Worm (Caenorhabditis elegans): Measurements from ENCODE around the gene hrg-3.

Gene hrg-3

DNA sequence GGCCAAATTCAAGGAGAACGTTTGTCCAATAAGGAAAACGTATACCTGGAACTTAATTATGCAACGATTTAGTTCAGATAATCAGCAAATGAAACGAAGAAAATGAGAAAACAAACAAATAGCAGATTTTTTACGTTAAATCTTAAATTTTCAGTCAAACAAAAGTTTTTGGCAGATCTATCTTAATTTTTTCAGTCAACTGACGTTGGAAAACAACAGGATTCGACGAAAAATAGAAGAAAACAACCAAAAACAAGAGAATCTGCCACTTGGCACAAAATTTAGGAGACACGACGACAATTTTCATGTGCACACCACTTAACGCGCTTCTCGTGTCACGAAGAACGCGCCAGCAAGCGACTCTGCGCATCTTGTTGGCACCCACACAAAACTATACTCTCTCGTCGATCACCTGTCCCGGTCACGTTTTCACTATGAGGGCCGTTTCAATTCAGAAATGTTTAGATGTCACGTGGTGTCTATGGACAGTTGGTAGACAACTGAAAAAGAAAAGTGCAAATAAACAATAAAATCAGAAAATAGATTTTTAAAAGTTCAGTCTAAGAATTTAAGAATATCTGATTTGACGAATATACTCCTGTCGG, 33.5 kb downstream of the hrg-3 start, which contains the start of gene ztf-7 (continued):
- peak; percentile 51 for TF ChIP-seq dmd-4 (tag; optimal IDR thresholded peaks at IDR 0.05)
- no peak for TF ChIP-seq nhr-12 (tag; optimal IDR thresholded peaks at IDR 0.05)

- TF ChIP-seq nhr-11 (tag; optimal IDR thresholded peaks at IDR 0.05) (no peak), nhr-77 (tag; optimal IDR thresholded peaks at IDR 0.05) (no peak), lin-13 (GFP tag; optimal IDR thresholded peaks at IDR 0.05) (no peak), lin-39 (tag; optimal IDR thresholded peaks at IDR 0.05) (no peak), snpc-4 (tag; optimal IDR thresholded peaks at IDR 0.05) (no peak), C34F6.9 (tag; optimal IDR thresholded peaks at IDR 0.05) (no peak), ceh-16 (tag; optimal IDR thresholded peaks at IDR 0.05) (no peak), nhr-25 (tag; optimal IDR thresholded peaks at IDR 0.05) (no peak), zag-1 (tag; optimal IDR thresholded peaks at IDR 0.05) (no peak), fos-1 (tag; optimal IDR thresholded peaks at IDR 0.05) (peak; percentile 26), sma-9 (GFP tag; optimal IDR thresholded peaks at IDR 0.05) (peak; percentile 31), sma-9 (tag; optimal IDR thresholded peaks at IDR 0.05) (no peak), blmp-1 (tag; optimal IDR thresholded peaks at IDR 0.05; ENCODE audit: insufficient read depth) (no peak), R02D3.7 (tag; optimal IDR thresholded peaks at IDR 0.05) (no peak), nhr-21 (tag; optimal IDR thresholded peaks at IDR 0.05) (no peak), nhr-237 (tag; optimal IDR thresholded peaks at IDR 0.05) (no peak), nhr-129 (tag; optimal IDR thresholded peaks at IDR 0.05) (no peak), aly-2 (tag; optimal IDR thresholded peaks at IDR 0.05) (no peak), Y55F3AM.14 (GFP tag; optimal IDR thresholded peaks at IDR 0.05) (no peak), skn-1 (tag; optimal IDR thresholded peaks at IDR 0.05) (no peak), crh-2 (tag; optimal IDR thresholded peaks at IDR 0.05) (peak; percentile 25)
Observed at ce11 chrV:9791332-9791731, 35.1 kb downstream of the hrg-3 start, which contains the start of gene lipl-2. TSS of gene lipl-2 (plus strand) at chrV:9791567.

- peak; percentile 9 for TF ChIP-seq sma-9 (GFP tag; optimal IDR thresholded peaks at IDR 0.05)
- TF ChIP-seq sma-9 (tag; optimal IDR thresholded peaks at IDR 0.05): no peak
- no peak for TF ChIP-seq lin-13 (GFP tag; optimal IDR thresholded peaks at IDR 0.05)
- TF ChIP-seq aly-2 (tag; optimal IDR thresholded peaks at IDR 0.05): no peak
- no peak for TF ChIP-seq nhr-6 (tag; optimal IDR thresholded peaks at IDR 0.05)
- TF ChIP-seq Y55F3AM.14 (GFP tag; optimal IDR thresholded peaks at IDR 0.05): no peak
- no peak for TF ChIP-seq snpc-4 (tag; optimal IDR thresholded peaks at IDR 0.05)
- TF ChIP-seq ztf-4 (tag; optimal IDR thresholded peaks at IDR 0.05): no peak
- TF ChIP-seq blmp-1 (tag; optimal IDR thresholded peaks at IDR 0.05; ENCODE audit: insufficient read depth): no peak
- no peak for TF ChIP-seq nhr-23 (tag; optimal IDR thresholded peaks at IDR 0.05)
Observed at ce11 chrV:9794997-9795396, 38.7 kb downstream of the hrg-3 start.

- TF ChIP-seq skn-1 (tag; optimal IDR thresholded peaks at IDR 0.05): no peak
- TF ChIP-seq lin-11 (tag; optimal IDR thresholded peaks at IDR 0.05): peak; percentile 20
Observed at ce11 chrV:9796002-9796401, 39.7 kb downstream of the hrg-3 start.

- no peak for TF ChIP-seq ceh-16 (tag; optimal IDR thresholded peaks at IDR 0.05)
- TF ChIP-seq R02D3.7 (tag; optimal IDR thresholded peaks at IDR 0.05): no peak
- no peak for TF ChIP-seq nhr-6 (tag; optimal IDR thresholded peaks at IDR 0.05)
- TF ChIP-seq ceh-82 (tag; optimal IDR thresholded peaks at IDR 0.05): no peak
- TF ChIP-seq nhr-237 (tag; optimal IDR thresholded peaks at IDR 0.05): no peak
- no peak for TF ChIP-seq ZK546.5 (tag; optimal IDR thresholded peaks at IDR 0.05)
- TF ChIP-seq unc-55 (GFP tag; optimal IDR thresholded peaks at IDR 0.05): no peak
- TF ChIP-seq alr-1 (tag; optimal IDR thresholded peaks at IDR 0.05): no peak
Observed at ce11 chrV:9796562-9796961, 40.3 kb downstream of the hrg-3 start, which contains the start of gene F46B6.9. TSS of gene F46B6.9 (plus strand) at chrV:9796862.

- TF ChIP-seq nhr-11 (tag; optimal IDR thresholded peaks at IDR 0.05): no peak
- no peak for TF ChIP-seq gmeb-1 (tag; optimal IDR thresholded peaks at IDR 0.05)
- TF ChIP-seq mbf-1 (tag; optimal IDR thresholded peaks at IDR 0.05): no peak
- no peak for TF ChIP-seq aly-2 (tag; optimal IDR thresholded peaks at IDR 0.05)
- TF ChIP-seq blmp-1 (tag; optimal IDR thresholded peaks at IDR 0.05; ENCODE audit: insufficient read depth): no peak
- TF ChIP-seq nhr-6 (tag; optimal IDR thresholded peaks at IDR 0.05): no peak
- no peak for TF ChIP-seq lsy-2 (tag; optimal IDR thresholded peaks at IDR 0.05)
- TF ChIP-seq zag-1 (tag; optimal IDR thresholded peaks at IDR 0.05): no peak
- TF ChIP-seq nhr-21 (tag; optimal IDR thresholded peaks at IDR 0.05): no peak
- no peak for TF ChIP-seq F13H6.1 (tag; optimal IDR thresholded peaks at IDR 0.05)
- no peak for TF ChIP-seq ztf-4 (tag; optimal IDR thresholded peaks at IDR 0.05)
- TF ChIP-seq unc-62 (GFP tag; optimal IDR thresholded peaks at IDR 0.05): no peak
- TF ChIP-seq ama-1 (optimal IDR thresholded peaks at IDR 0.05): no peak
- TF ChIP-seq sem-4 (tag; optimal IDR thresholded peaks at IDR 0.05): no peak
- TF ChIP-seq lin-11 (tag; optimal IDR thresholded peaks at IDR 0.05): no peak
- no peak for TF ChIP-seq alr-1 (tag; optimal IDR thresholded peaks at IDR 0.05)
Observed at ce11 chrV:9798212-9798611, 41.9 kb downstream of the hrg-3 start.

Measured in whole organism, L2 larva.